Fruit fly (Drosophila melanogaster): ENCODE data around the gene CRAT.

Gene CRAT

DNA sequence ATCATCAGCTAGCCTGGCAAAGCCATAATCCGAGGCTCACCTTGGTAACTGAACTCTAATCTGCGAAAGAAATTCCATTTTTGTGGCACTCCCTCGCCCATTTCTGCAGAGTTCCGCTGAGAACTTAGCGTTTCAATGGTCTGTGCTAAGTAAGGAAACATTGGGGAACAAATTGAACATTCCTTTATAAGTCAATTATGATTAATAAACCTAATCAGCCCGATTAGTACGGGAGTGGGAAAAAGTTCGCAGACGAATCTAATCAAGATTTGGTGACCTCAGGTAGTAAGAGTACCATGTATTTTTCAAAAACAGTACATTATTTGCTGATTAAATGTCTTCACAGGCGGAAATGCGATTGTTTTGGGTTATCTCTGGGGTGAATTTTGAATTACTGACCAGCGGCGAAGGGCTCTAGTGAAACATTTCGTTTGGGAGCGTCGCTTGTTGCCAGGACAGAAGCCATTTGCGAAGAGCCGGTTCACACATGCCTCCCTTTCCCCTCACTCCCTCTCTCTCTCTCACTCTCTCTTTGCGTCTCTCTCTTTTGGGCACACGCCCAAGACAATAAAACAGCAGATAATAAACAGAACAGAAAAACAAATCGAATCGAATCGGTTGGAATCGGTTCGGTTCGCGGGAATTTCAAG lies 26.8 kb upstream of the CRAT start (continued):
- TF ChIP-seq achi (GFP tag; optimal IDR thresholded peaks at IDR 0.05) (no peak), CG8119 (GFP tag; IDR thresholded peaks at IDR 0.05) (0 out of 3 replicates have a peak, but pooled peaks have one; percentile 18), topi (GFP tag; optimal IDR thresholded peaks at IDR 0.05) (no peak), eg (GFP tag; IDR thresholded peaks at IDR 0.05) (0 out of 3 replicates have a peak, but pooled peaks have one; percentile 28), CG3032 (tag; optimal IDR thresholded peaks at IDR 0.05) (no peak), CG16779 (tag; optimal IDR thresholded peaks at IDR 0.05) (no peak), salr (GFP tag; optimal IDR thresholded peaks at IDR 0.05) (no peak), CG3919 (GFP tag; optimal IDR thresholded peaks at IDR 0.05) (no peak), pdm3 (GFP tag; optimal IDR thresholded peaks at IDR 0.05) (no peak), Eip78C (GFP tag) (peak; percentile 29), acj6 (GFP tag; optimal IDR thresholded peaks at IDR 0.05) (no peak), Met (GFP tag; optimal IDR thresholded peaks at IDR 0.05) (no peak), CG6163 (GFP tag; IDR thresholded peaks at IDR 0.05) (peak; percentile 46; the same call in 1 of the 3 replicates), CG10669 (GFP tag; optimal IDR thresholded peaks at IDR 0.05) (no peak), fd59A (GFP tag; optimal IDR thresholded peaks at IDR 0.05) (no peak), CG11902 (GFP tag; optimal IDR thresholded peaks at IDR 0.05) (no peak), fkh (GFP tag; optimal IDR thresholded peaks at IDR 0.05) (peak; percentile 28), cyc (GFP tag; optimal IDR thresholded peaks at IDR 0.05) (no peak), CG11762 (GFP tag; optimal IDR thresholded peaks at IDR 0.05; ENCODE audit: insufficient read depth) (no peak), Ets96B (tag; optimal IDR thresholded peaks at IDR 0.05) (no peak), CG8319 (GFP tag; optimal IDR thresholded peaks at IDR 0.05) (no peak), Eip75B (GFP tag; optimal IDR thresholded peaks at IDR 0.05) (no peak), dsx (GFP tag; optimal IDR thresholded peaks at IDR 0.05; ENCODE audit: poor library complexity, severe bottlenecking) (peak; percentile 21), net (GFP tag; optimal IDR thresholded peaks at IDR 0.05) (no peak)

DNA sequence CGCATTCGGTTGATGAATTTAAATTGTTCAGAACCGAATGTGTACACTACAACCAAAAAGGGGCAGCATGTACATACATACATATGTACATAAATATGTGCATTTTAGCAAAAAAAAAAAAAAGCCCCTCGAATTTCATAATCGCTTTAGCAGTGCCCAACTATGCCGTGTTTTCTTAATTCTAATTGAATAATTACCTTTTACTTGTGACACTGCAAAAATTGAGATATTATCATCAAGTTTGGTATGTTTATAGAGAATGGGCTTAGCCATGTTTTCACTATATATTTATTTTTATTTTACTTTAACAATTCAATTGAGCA lies 25.6 kb upstream of the CRAT start:
- TF ChIP-seq Ets21C (GFP tag; optimal IDR thresholded peaks at IDR 0.05): peak; percentile 36
- TF ChIP-seq CG6808 (GFP tag; optimal IDR thresholded peaks at IDR 0.05): no peak
- TF ChIP-seq CG34406 (GFP tag; optimal IDR thresholded peaks at IDR 0.05): peak; percentile 19
- peak; percentile 55 for TF ChIP-seq Eip78C (GFP tag)
- TF ChIP-seq CG31627 (GFP tag; optimal IDR thresholded peaks at IDR 0.05): peak; percentile 52
- peak; percentile 81 for TF ChIP-seq svp (GFP tag)
- TF ChIP-seq CG8319 (GFP tag; optimal IDR thresholded peaks at IDR 0.05): no peak
- TF ChIP-seq CG32006 (GFP tag; optimal IDR thresholded peaks at IDR 0.05): peak; percentile 44
- TF ChIP-seq Smox (GFP tag; optimal IDR thresholded peaks at IDR 0.05): peak; percentile 57
- TF ChIP-seq fd59A (GFP tag; optimal IDR thresholded peaks at IDR 0.05): no peak
- no peak for TF ChIP-seq CG7368 (GFP tag; optimal IDR thresholded peaks at IDR 0.05)
- no peak for TF ChIP-seq Blimp-1 (GFP tag; optimal IDR thresholded peaks at IDR 0.05)
- TF ChIP-seq lz (GFP tag; optimal IDR thresholded peaks at IDR 0.05): peak; percentile 49
- no peak for TF ChIP-seq dsx (GFP tag; optimal IDR thresholded peaks at IDR 0.05; ENCODE audit: poor library complexity, severe bottlenecking)
- TF ChIP-seq cyc (GFP tag; optimal IDR thresholded peaks at IDR 0.05): peak; percentile 50
- TF ChIP-seq CG6792 (GFP tag; optimal IDR thresholded peaks at IDR 0.05): no peak
- 0 out of 3 replicates have a peak, but pooled peaks have one; percentile 25 for TF ChIP-seq eg (GFP tag; IDR thresholded peaks at IDR 0.05)
- no peak for TF ChIP-seq CG11294 (GFP tag; IDR thresholded peaks at IDR 0.05)
- TF ChIP-seq Sox102F (GFP tag; optimal IDR thresholded peaks at IDR 0.05): peak; percentile 43
- peak; percentile 74 for TF ChIP-seq Met (GFP tag; optimal IDR thresholded peaks at IDR 0.05)
- no peak for TF ChIP-seq CG16779 (tag; optimal IDR thresholded peaks at IDR 0.05)
- TF ChIP-seq acj6 (GFP tag; optimal IDR thresholded peaks at IDR 0.05): peak; percentile 17
- TF ChIP-seq CG10631 (GFP tag; optimal IDR thresholded peaks at IDR 0.05): peak; percentile 14
- TF ChIP-seq topi (GFP tag; optimal IDR thresholded peaks at IDR 0.05): peak; percentile 62
- no peak for TF ChIP-seq CG6854 (GFP tag; optimal IDR thresholded peaks at IDR 0.05)
- TF ChIP-seq esn (GFP tag; optimal IDR thresholded peaks at IDR 0.05): peak; percentile 55
- TF ChIP-seq OdsH (GFP tag; optimal IDR thresholded peaks at IDR 0.05): peak; percentile 6
- no peak for TF ChIP-seq fd85E (GFP tag; optimal IDR thresholded peaks at IDR 0.05)
- TF ChIP-seq Sox15 (GFP tag; optimal IDR thresholded peaks at IDR 0.05): no peak
- peak; percentile 60 for TF ChIP-seq Hr39 (GFP tag; optimal IDR thresholded peaks at IDR 0.05)

Data from whole organism, prepupa.